Worm (Caenorhabditis elegans): Measurements from ENCODE around the gene R07D5.2.

DNA sequence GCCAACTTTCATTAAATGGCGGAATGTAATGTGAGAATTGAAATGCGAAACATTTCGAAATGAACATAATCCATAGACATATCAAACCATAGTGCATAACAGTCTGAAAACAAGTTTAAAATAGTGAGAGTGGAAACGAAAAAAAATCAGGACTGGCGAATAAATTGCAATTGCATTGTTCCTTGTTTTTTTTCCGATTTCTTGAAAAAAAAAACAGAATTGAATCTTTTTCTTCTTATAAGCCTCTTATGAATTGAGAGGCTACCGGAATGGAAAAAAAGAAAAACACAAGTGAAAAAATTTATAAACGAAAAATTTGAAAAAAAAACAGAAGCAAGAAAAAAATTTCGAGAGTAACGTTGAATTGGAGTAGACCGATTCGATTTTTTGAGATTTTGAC is at the start of gene R07D5.2:
- TF ChIP-seq hmg-20 (GFP tag; IDR thresholded peaks at IDR 0.05) (no peak), F23B12.7 (tag; optimal IDR thresholded peaks at IDR 0.05; ENCODE audit: insufficient read depth) (no peak), akir-1 (GFP tag; optimal IDR thresholded peaks at IDR 0.05) (no peak), K12H6.12 (tag; optimal IDR thresholded peaks at IDR 0.05) (no peak), ama-1 (optimal IDR thresholded peaks at IDR 0.05) (no peak), ama-1 (GFP tag; optimal IDR thresholded peaks at IDR 0.05) (no peak), hrde-1 (tag; optimal IDR thresholded peaks at IDR 0.05; ENCODE audit: borderline replicate concordance) (no peak), Y67H2A.10 (GFP tag; conservative IDR thresholded peaks at IDR 0.05) (no peak), let-526 (GFP tag; IDR thresholded peaks at IDR 0.05) (no peak), attf-5 (GFP tag; optimal IDR thresholded peaks at IDR 0.05) (no peak), lsl-1 (GFP tag; optimal IDR thresholded peaks at IDR 0.05) (no peak), lin-40 (tag; optimal IDR thresholded peaks at IDR 0.05) (no peak), atf-7 (tag; optimal IDR thresholded peaks at IDR 0.05) (no peak)

All from whole organism, young adult.